Fruit fly (Drosophila melanogaster): ENCODE measurements around the gene CG4022.
A peak's percentile ranks its signal among the peaks of the same experiment; 100 is the strongest.

CG4022 gene

dm6 chr3L:9424528-9424911 lies 13.9 kb upstream of the CG4022 start (continued):
- TF ChIP-seq amos (GFP tag; IDR thresholded peaks at IDR 0.05; ENCODE audit: partially characterized antibody) (no peak), CG1024 (GFP tag; IDR thresholded peaks at IDR 0.05) (no peak), sisA (GFP tag; IDR thresholded peaks at IDR 0.05) (no peak), Deaf1 (tag; optimal IDR thresholded peaks at IDR 0.05) (peak; percentile 14), dmrt99B (tag; optimal IDR thresholded peaks at IDR 0.05) (peak; percentile 23), CG6854 (GFP tag; optimal IDR thresholded peaks at IDR 0.05) (peak; percentile 18), gsb-n (tag; optimal IDR thresholded peaks at IDR 0.05) (peak; percentile 45), CG34224 (GFP tag; IDR thresholded peaks at IDR 0.05; ENCODE audit: partially characterized antibody) (no peak), lilli (GFP tag; optimal IDR thresholded peaks at IDR 0.05) (no peak), p53 (GFP tag; optimal IDR thresholded peaks at IDR 0.05) (no peak), crc (GFP tag; optimal IDR thresholded peaks at IDR 0.05) (no peak), CG4730 (GFP tag; IDR thresholded peaks at IDR 0.05) (no peak), ase (GFP tag; IDR thresholded peaks at IDR 0.05) (no peak), D19A (tag; optimal IDR thresholded peaks at IDR 0.05) (peak; percentile 51), CG31441 (GFP tag; IDR thresholded peaks at IDR 0.05) (peak; percentile 54), Fer2 (tag; optimal IDR thresholded peaks at IDR 0.05) (no peak), CG10267 (tag; optimal IDR thresholded peaks at IDR 0.05) (peak; percentile 41), lmd (GFP tag; IDR thresholded peaks at IDR 0.05) (no peak), onecut (GFP tag; IDR thresholded peaks at IDR 0.05) (no peak; the same call in 1 of the 2 replicates), tio (GFP tag; optimal IDR thresholded peaks at IDR 0.05) (no peak), CG4707 (GFP tag; optimal IDR thresholded peaks at IDR 0.05) (no peak), Adf1 (GFP tag; IDR thresholded peaks at IDR 0.05) (no peak), CG3838 (GFP tag; optimal IDR thresholded peaks at IDR 0.05) (no peak), exex (tag; optimal IDR thresholded peaks at IDR 0.05) (no peak), CG2678 (tag; optimal IDR thresholded peaks at IDR 0.05) (peak; percentile 53), CG16863 (GFP tag; optimal IDR thresholded peaks at IDR 0.05) (no peak), lab (GFP tag; optimal IDR thresholded peaks at IDR 0.05) (peak; percentile 38), CG14050 (GFP tag; IDR thresholded peaks at IDR 0.05) (no peak), Nf-YC (tag; optimal IDR thresholded peaks at IDR 0.05) (peak; percentile 37), otp (GFP tag; IDR thresholded peaks at IDR 0.05) (no peak), Gug (GFP tag; IDR thresholded peaks at IDR 0.05) (no peak; the same call in 3 of the 4 replicates), CG11723 (GFP tag; optimal IDR thresholded peaks at IDR 0.05) (peak; percentile 2), CG13424 (tag; optimal IDR thresholded peaks at IDR 0.05) (peak; percentile 65), Blimp-1 (GFP tag; optimal IDR thresholded peaks at IDR 0.05) (peak; percentile 52), Ravus (GFP tag; IDR thresholded peaks at IDR 0.05) (no peak), jing (GFP tag; optimal IDR thresholded peaks at IDR 0.05) (no peak), CG17328 (GFP tag; IDR thresholded peaks at IDR 0.05) (no peak), CG11247 (GFP tag; IDR thresholded peaks at IDR 0.05) (no peak), CG10431 (GFP tag; optimal IDR thresholded peaks at IDR 0.05) (no peak), CG6254 (GFP tag; optimal IDR thresholded peaks at IDR 0.05) (peak; percentile 1), Chrac-16 (GFP tag; optimal IDR thresholded peaks at IDR 0.05) (no peak), dimm (GFP tag; IDR thresholded peaks at IDR 0.05) (no peak), Ssrp (tag; optimal IDR thresholded peaks at IDR 0.05) (no peak), Six4 (GFP tag; optimal IDR thresholded peaks at IDR 0.05) (no peak), slou (GFP tag; optimal IDR thresholded peaks at IDR 0.05) (no peak), knrl (GFP tag; IDR thresholded peaks at IDR 0.05; ENCODE audit: partially characterized antibody) (no peak), Bdp1 (GFP tag; optimal IDR thresholded peaks at IDR 0.05) (no peak), CG1832 (GFP tag; optimal IDR thresholded peaks at IDR 0.05) (no peak), CG16813 (GFP tag; IDR thresholded peaks at IDR 0.05; ENCODE audit: partially characterized antibody) (no peak), CG10147 (GFP tag; optimal IDR thresholded peaks at IDR 0.05) (peak; percentile 22), CG43689 (GFP tag; IDR thresholded peaks at IDR 0.05) (no peak), YL-1 (GFP tag; optimal IDR thresholded peaks at IDR 0.05) (no peak)

All from whole organism, embryonic.